Fruit fly (Drosophila melanogaster): Measurements from ENCODE around the gene CG31207.

- TF ChIP-seq cic (GFP tag; optimal IDR thresholded peaks at IDR 0.05) (no peak), bab1 (GFP tag; optimal IDR thresholded peaks at IDR 0.05) (no peak), CG1620 (GFP tag; optimal IDR thresholded peaks at IDR 0.05) (no peak), Crg-1 (GFP tag; optimal IDR thresholded peaks at IDR 0.05) (no peak), CG12768 (GFP tag; optimal IDR thresholded peaks at IDR 0.05) (no peak), CG33017 (tag; optimal IDR thresholded peaks at IDR 0.05) (no peak), Clk (GFP tag; optimal IDR thresholded peaks at IDR 0.05) (no peak), tj (GFP tag; optimal IDR thresholded peaks at IDR 0.05) (no peak), CG5204 (GFP tag; optimal IDR thresholded peaks at IDR 0.05) (no peak), Hr96 (GFP tag; optimal IDR thresholded peaks at IDR 0.05) (no peak)
Observed at dm6 chr3R:21048729-21049128, 1.9 kb upstream of the CG31207 start, which contains the start of gene CG7079.

All from whole organism, adult.